Fruit fly (Drosophila melanogaster) whole organism, adult: Measurements from ENCODE around the gene Adss.
A peak's percentile ranks its signal among the peaks of the same experiment; 100 is the strongest.

ENCODE experiments used
- CG11617 ChIP-seq: fragments of 200-800 bp; sonication (Bioruptor generic); optimal IDR thresholded peaks from 2 replicates; lab custom pipeline; 2017; ENCODE audit warnings: mild to moderate bottlenecking, missing biosample characterization, missing genetic modification reagents, missing genetic modification characterization
- CG12768 ChIP-seq: fragments of 200-800 bp; sonication (Bioruptor generic); optimal IDR thresholded peaks from 2 replicates; lab custom pipeline; 2017; ENCODE audit warnings: missing biosample characterization, missing genetic modification characterization, mild to moderate bottlenecking, moderate library complexity, missing genetic modification reagents
- CG14711 ChIP-seq: fragments of 200-800 bp; sonication (Bioruptor generic); optimal IDR thresholded peaks from 2 replicates; lab custom pipeline; 2018; ENCODE audit warnings: missing biosample characterization, mild to moderate bottlenecking, missing genetic modification characterization, moderate library complexity
- CG1620 ChIP-seq: fragments of 200-800 bp; sonication (Bioruptor generic); optimal IDR thresholded peaks from 2 replicates; lab custom pipeline; 2016; ENCODE audit warnings: missing biosample characterization, missing genetic modification characterization
- CG33017 ChIP-seq: fragments of 200-800 bp; sonication (Bioruptor generic); optimal IDR thresholded peaks from 2 replicates; lab custom pipeline; 2018; ENCODE audit warnings: missing biosample characterization, mild to moderate bottlenecking, missing genetic modification characterization, moderate library complexity
- CG5204 ChIP-seq: fragments of 200-800 bp; sonication (Bioruptor generic); optimal IDR thresholded peaks from 2 replicates; lab custom pipeline; 2016; ENCODE audit warnings: missing biosample characterization, missing genetic modification characterization
- CG7045 ChIP-seq: fragments of 200-800 bp; sonication (Bioruptor generic); optimal IDR thresholded peaks from 2 replicates; lab custom pipeline; 2017; ENCODE audit warnings: missing biosample characterization, mild to moderate bottlenecking, missing genetic modification characterization
- CG7101 ChIP-seq: fragments of 200-800 bp; sonication (Bioruptor generic); optimal IDR thresholded peaks from 2 replicates; lab custom pipeline; 2018; ENCODE audit warnings: missing biosample characterization, mild to moderate bottlenecking, missing genetic modification characterization, moderate library complexity
- Clk ChIP-seq: fragments of 200-800 bp; sonication (Bioruptor generic); optimal IDR thresholded peaks from 2 replicates; lab custom pipeline; 2017; ENCODE audit warnings: missing biosample characterization, missing genetic modification characterization
- Crg-1 ChIP-seq: fragments of 200-800 bp; sonication (Bioruptor generic); optimal IDR thresholded peaks from 2 replicates; lab custom pipeline; 2016; ENCODE audit warnings: missing biosample characterization, missing genetic modification characterization
- Hr96 ChIP-seq: fragments of 200-800 bp; sonication (Bioruptor generic); optimal IDR thresholded peaks from 2 replicates; lab custom pipeline; 2016; ENCODE audit warnings: missing biosample characterization, missing genetic modification characterization
- Mnt ChIP-seq: fragments of 200-800 bp; sonication (Bioruptor generic); optimal IDR thresholded peaks from 2 replicates; lab custom pipeline; 2016; ENCODE audit warnings: missing biosample characterization, mild to moderate bottlenecking, missing genetic modification characterization
- bab1 ChIP-seq: fragments of 200-800 bp; sonication (Bioruptor generic); optimal IDR thresholded peaks from 3 replicates; lab custom pipeline; 2019; ENCODE audit warnings: missing biosample characterization, mild to moderate bottlenecking, missing genetic modification characterization, moderate library complexity
- cic ChIP-seq: fragments of 200-800 bp; sonication (Bioruptor generic); optimal IDR thresholded peaks from 2 replicates; lab custom pipeline; 2017; ENCODE audit warnings: missing biosample characterization, mild to moderate bottlenecking, missing genetic modification characterization, moderate library complexity
- cnc ChIP-seq, 2 experiments: fragments of >200 bp; optimal IDR thresholded peaks; 2 replicates each; lab custom pipeline; 2017
- kay ChIP-seq: fragments of 200-800 bp; sonication (Bioruptor generic); peaks from one replicate; lab custom pipeline; 2016; ENCODE audit warnings: missing biosample characterization, missing genetic modification characterization, borderline replicate concordance
- ovo ChIP-seq: fragments of 200-800 bp; sonication (Bioruptor generic); optimal IDR thresholded peaks from 2 replicates; lab custom pipeline; 2016; ENCODE audit warnings: missing biosample characterization, missing genetic modification characterization
- pad ChIP-seq: fragments of 200-800 bp; sonication (Bioruptor generic); optimal IDR thresholded peaks from 3 replicates; lab custom pipeline; 2017; ENCODE audit warnings: missing biosample characterization, missing genetic modification characterization, mild to moderate bottlenecking, moderate library complexity, missing genetic modification reagents
- tj ChIP-seq: fragments of 200-800 bp; sonication (Bioruptor generic); optimal IDR thresholded peaks from 3 replicates; lab custom pipeline; 2017; ENCODE audit warnings: missing biosample characterization, mild to moderate bottlenecking, missing genetic modification characterization, moderate library complexity
- toe ChIP-seq: fragments of 200-800 bp; sonication (Bioruptor generic); optimal IDR thresholded peaks from 2 replicates; lab custom pipeline; 2016; ENCODE audit warnings: missing biosample characterization, missing genetic modification characterization

The Adss gene

dm6 chr3R:20866204-20866603 lies 35.8 kb upstream of the Adss start, which contains the start of gene KaiR1D:
Gene KaiR1D (minus strand): TSS chr3R:20866231.
- TF ChIP-seq CG11617 (GFP tag; lab: Kevin White, UChicago) (no peak), CG14711 (tag; lab: Kevin White, UChicago) (peak; percentile 27)

dm6 chr3R:20859845-20860244 lies 29.5 kb upstream of the Adss start, which contains the start of gene Ir93a:
Gene Ir93a (minus strand): TSS chr3R:20859945.
- no peak for TF ChIP-seq cic (GFP tag; lab: Kevin White, UChicago)
- no peak for TF ChIP-seq toe (GFP tag; lab: Kevin White, UChicago)
- no peak for TF ChIP-seq pad (GFP tag; lab: Kevin White, UChicago)
- no peak for TF ChIP-seq CG12768
- TF ChIP-seq cnc (optimal IDR thresholded peaks at IDR 0.05; lab: Kevin White, UChicago), result no peak
- TF ChIP-seq Mnt (GFP tag; lab: Kevin White, UChicago), result no peak
- no peak for TF ChIP-seq bab1
- no peak for TF ChIP-seq Crg-1
- TF ChIP-seq CG7101 (tag; lab: Kevin White, UChicago), result no peak
- no peak for TF ChIP-seq CG5204 (GFP tag; lab: Kevin White, UChicago)
- TF ChIP-seq CG14711 (tag; lab: Kevin White, UChicago), result no peak

- TF ChIP-seq ovo (GFP tag; lab: Kevin White, UChicago) (no peak), Hr96 (peak; percentile 37), toe (GFP tag; lab: Kevin White, UChicago) (peak; percentile 1), CG7045 (no peak), cnc (optimal IDR thresholded peaks at IDR 0.05; lab: Kevin White, UChicago) (no peak), Mnt (GFP tag; lab: Kevin White, UChicago) (peak; percentile 92), Clk (GFP tag; lab: Kevin White, UChicago) (no peak), Crg-1 (no peak), CG14711 (tag; lab: Kevin White, UChicago) (peak; percentile 72), CG1620 (GFP tag; lab: Kevin White, UChicago) (peak; percentile 22), CG5204 (GFP tag; lab: Kevin White, UChicago) (no peak), bab1 (peak; percentile 79), cic (GFP tag; lab: Kevin White, UChicago) (peak; percentile 25), pad (GFP tag; lab: Kevin White, UChicago) (peak; percentile 37), tj (GFP tag; lab: Kevin White, UChicago) (peak; percentile 51), CG33017 (tag; lab: Kevin White, UChicago) (no peak), kay (GFP tag; lab: Kevin White, UChicago) (no peak), CG11617 (GFP tag; lab: Kevin White, UChicago) (no peak), CG12768 (no peak), CG7101 (tag; lab: Kevin White, UChicago) (peak; percentile 55)
Observed at dm6 chr3R:20850395-20851039, 20.1 kb upstream of the Adss start, which contains the start of gene RpS30. Gene RpS30 (plus strand): TSS chr3R:20850516.

dm6 chr3R:20846768-20847167 lies 16.4 kb upstream of the Adss start, which contains the start of gene CG15696:
Gene CG15696 (plus strand): TSS chr3R:20847068.
- TF ChIP-seq toe (GFP tag; lab: Kevin White, UChicago) (no peak), CG7045 (no peak), Hr96 (no peak), CG5204 (GFP tag; lab: Kevin White, UChicago) (no peak), Clk (GFP tag; lab: Kevin White, UChicago) (no peak), CG7101 (tag; lab: Kevin White, UChicago) (no peak), bab1 (no peak), tj (GFP tag; lab: Kevin White, UChicago) (no peak), cnc (optimal IDR thresholded peaks at IDR 0.05; lab: Kevin White, UChicago) (no peak), cic (GFP tag; lab: Kevin White, UChicago) (no peak), CG11617 (GFP tag; lab: Kevin White, UChicago) (no peak), ovo (GFP tag; lab: Kevin White, UChicago) (no peak), Mnt (GFP tag; lab: Kevin White, UChicago) (no peak), CG14711 (tag; lab: Kevin White, UChicago) (no peak), pad (GFP tag; lab: Kevin White, UChicago) (no peak), CG12768 (no peak), CG33017 (tag; lab: Kevin White, UChicago) (no peak), kay (GFP tag; lab: Kevin White, UChicago) (no peak)

dm6 chr3R:20846316-20846715 lies 15.9 kb upstream of the Adss start:
- no peak for TF ChIP-seq CG5204 (GFP tag; lab: Kevin White, UChicago)
- peak; percentile 48 for TF ChIP-seq kay (GFP tag; lab: Kevin White, UChicago)
- no peak for TF ChIP-seq CG11617 (GFP tag; lab: Kevin White, UChicago)
- TF ChIP-seq Crg-1, result no peak

dm6 chr3R:20845493-20845892 lies 15.1 kb upstream of the Adss start:
- TF ChIP-seq CG33017 (tag; lab: Kevin White, UChicago) (no peak), bab1 (no peak), Clk (GFP tag; lab: Kevin White, UChicago) (no peak), Crg-1 (no peak), cnc (optimal IDR thresholded peaks at IDR 0.05; lab: Kevin White, UChicago) (no peak), pad (GFP tag; lab: Kevin White, UChicago) (no peak), Hr96 (no peak), toe (GFP tag; lab: Kevin White, UChicago) (no peak), CG7101 (tag; lab: Kevin White, UChicago) (no peak), CG1620 (GFP tag; lab: Kevin White, UChicago) (no peak)
